Fruit fly (Drosophila melanogaster) whole organism, embryonic: Measurements from ENCODE around the gene CG13138.
A peak's percentile ranks its signal among the peaks of the same experiment; 100 is the strongest.

Experiments
- Ada2b ChIP-seq: fragments of 200-800 bp; sonication (Bioruptor generic); IDR thresholded peaks from 2 replicates; pipeline ENCODE4 v1.3.6; 2022; ENCODE audit warnings: missing biosample characterization, missing genetic modification characterization
- CG10274 ChIP-seq: fragments of 200-800 bp; sonication (Bioruptor generic); optimal IDR thresholded peaks from 3 replicates; lab custom pipeline; 2017; ENCODE audit warnings: missing biosample characterization, mild to moderate bottlenecking, missing genetic modification characterization
- CG12071 ChIP-seq: fragments of 200-800 bp; sonication (Bioruptor generic); optimal IDR thresholded peaks from 3 replicates; lab custom pipeline; 2018; ENCODE audit warnings: missing biosample characterization, mild to moderate bottlenecking, missing genetic modification characterization
- CG1233 ChIP-seq: fragments of 200-800 bp; sonication (Bioruptor generic); optimal IDR thresholded peaks from 4 replicates; lab custom pipeline; 2018; ENCODE audit warnings: missing biosample characterization, mild to moderate bottlenecking, missing genetic modification characterization
- CG12769 ChIP-seq: fragments of 200-800 bp; sonication (Bioruptor generic); optimal IDR thresholded peaks from 2 replicates; lab custom pipeline; 2019; ENCODE audit warnings: missing biosample characterization, mild to moderate bottlenecking, missing genetic modification characterization, moderate library complexity
- CG13287 ChIP-seq: fragments of 200-800 bp; sonication (Bioruptor generic); IDR thresholded peaks from 2 replicates; pipeline ENCODE4 v1.3.6; 2022; ENCODE audit warnings: missing biosample characterization, missing genetic modification characterization; ENCODE audit not compliant: partially characterized antibody
- CG14050 ChIP-seq: fragments of 200-800 bp; sonication (Bioruptor generic); IDR thresholded peaks from 3 replicates; pipeline ENCODE4 v1.3.6; 2022; ENCODE audit warnings: missing biosample characterization, missing genetic modification characterization
- CG14441 ChIP-seq: fragments of 200-800 bp; sonication (Bioruptor generic); IDR thresholded peaks from 2 replicates; pipeline ENCODE4 v1.3.6; 2022; ENCODE audit warnings: missing biosample characterization, missing genetic modification characterization
- CG17912 ChIP-seq: fragments of 200-800 bp; sonication (Bioruptor generic); optimal IDR thresholded peaks from 2 replicates; lab custom pipeline; 2018; ENCODE audit warnings: missing biosample characterization, mild to moderate bottlenecking, missing genetic modification characterization
- CG2678 ChIP-seq: fragments of 200-800 bp; sonication (Bioruptor generic); optimal IDR thresholded peaks from 3 replicates; lab custom pipeline; 2019; ENCODE audit warnings: missing biosample characterization, mild to moderate bottlenecking, missing genetic modification characterization, moderate library complexity
- CG2712 ChIP-seq: fragments of 200-800 bp; optimal IDR thresholded peaks from 3 replicates; lab custom pipeline; 2019; ENCODE audit warnings: missing biosample characterization, mild to moderate bottlenecking, missing genetic modification characterization, moderate library complexity
- CG30020 ChIP-seq: fragments of 200-800 bp; optimal IDR thresholded peaks from 2 replicates; lab custom pipeline; 2019; ENCODE audit warnings: missing biosample characterization, mild to moderate bottlenecking, missing genetic modification characterization, moderate library complexity
- CG3163 ChIP-seq: fragments of 200-800 bp; sonication (Bioruptor generic); optimal IDR thresholded peaks from 3 replicates; lab custom pipeline; 2016; ENCODE audit warnings: missing biosample characterization, missing genetic modification characterization
- CG32532 ChIP-seq: fragments of 200-800 bp; sonication (Bioruptor generic); IDR thresholded peaks from 2 replicates; pipeline ENCODE4 v1.3.6; 2022; ENCODE audit warnings: missing biosample characterization, missing genetic modification characterization
- CG5180 ChIP-seq: fragments of 200-800 bp; sonication (Bioruptor generic); optimal IDR thresholded peaks from 3 replicates; lab custom pipeline; 2017; ENCODE audit warnings: missing biosample characterization, missing genetic modification characterization, mild to moderate bottlenecking, moderate library complexity, missing genetic modification reagents
- CG5953 ChIP-seq: fragments of 200-800 bp; sonication (Bioruptor generic); IDR thresholded peaks from 2 replicates; pipeline ENCODE4 v1.3.6; 2022; ENCODE audit warnings: missing biosample characterization, missing genetic modification characterization
- CG6689 ChIP-seq: fragments of 200-800 bp; sonication (Bioruptor generic); IDR thresholded peaks from 2 replicates; pipeline ENCODE4 v1.3.6; 2022; ENCODE audit warnings: missing biosample characterization, missing genetic modification characterization
- CG6791 ChIP-seq: fragments of 200-800 bp; sonication (Bioruptor generic); IDR thresholded peaks from 3 replicates; pipeline ENCODE4 v1.3.6; 2022; ENCODE audit warnings: missing biosample characterization, missing genetic modification characterization; ENCODE audit not compliant: partially characterized antibody
- CG6813 ChIP-seq: fragments of 200-800 bp; sonication (Bioruptor generic); optimal IDR thresholded peaks from 2 replicates; lab custom pipeline; 2017; ENCODE audit warnings: missing biosample characterization, missing genetic modification characterization, mild to moderate bottlenecking, moderate library complexity, missing genetic modification reagents
- CG7372 ChIP-seq: fragments of 200-800 bp; sonication (Bioruptor generic); IDR thresholded peaks from 2 replicates; pipeline ENCODE4 v1.3.6; 2022; ENCODE audit warnings: missing biosample characterization, missing genetic modification characterization
- CG7786 ChIP-seq: fragments of 200-800 bp; sonication (Bioruptor generic); optimal IDR thresholded peaks from 2 replicates; lab custom pipeline; 2016; ENCODE audit warnings: missing biosample characterization, missing genetic modification characterization
- CG8089 ChIP-seq: fragments of 200-800 bp; sonication (Bioruptor generic); optimal IDR thresholded peaks from 3 replicates; lab custom pipeline; 2016; ENCODE audit warnings: missing biosample characterization, missing genetic modification characterization
- CG8281 ChIP-seq: fragments of 200-800 bp; sonication (Bioruptor generic); optimal IDR thresholded peaks from 2 replicates; lab custom pipeline; 2018; ENCODE audit warnings: missing biosample characterization, mild to moderate bottlenecking, missing genetic modification characterization, moderate library complexity
- CG8388 ChIP-seq: fragments of 200-800 bp; sonication (Bioruptor generic); optimal IDR thresholded peaks from 2 replicates; lab custom pipeline; 2019; ENCODE audit warnings: missing biosample characterization, mild to moderate bottlenecking, missing genetic modification characterization, moderate library complexity
- CG8924 ChIP-seq: fragments of 200-800 bp; optimal IDR thresholded peaks from 3 replicates; lab custom pipeline; 2019; ENCODE audit warnings: missing biosample characterization, mild to moderate bottlenecking, missing genetic modification characterization, moderate library complexity
- CG9817 ChIP-seq: fragments of 200-800 bp; sonication (Bioruptor generic); optimal IDR thresholded peaks from 2 replicates; lab custom pipeline; 2018; ENCODE audit warnings: missing biosample characterization, mild to moderate bottlenecking, missing genetic modification characterization, moderate library complexity
- Camta ChIP-seq: fragments of 200-800 bp; sonication (Bioruptor generic); optimal IDR thresholded peaks from 2 replicates; lab custom pipeline; 2016; ENCODE audit warnings: missing biosample characterization, missing genetic modification characterization
- Chrac-16 ChIP-seq: fragments of 200-800 bp; sonication (Bioruptor generic); optimal IDR thresholded peaks from 3 replicates; lab custom pipeline; 2016; ENCODE audit warnings: missing biosample characterization, missing genetic modification characterization
- CkIIα-i1 ChIP-seq: fragments of 200-800 bp; sonication (Bioruptor generic); IDR thresholded peaks from 2 replicates; pipeline ENCODE4 v1.3.6; 2022; ENCODE audit warnings: missing biosample characterization, missing genetic modification characterization
- Dad ChIP-seq: fragments of 200-800 bp; sonication (Bioruptor generic); optimal IDR thresholded peaks from 3 replicates; lab custom pipeline; 2016; ENCODE audit warnings: missing biosample characterization, missing genetic modification characterization
- Dp ChIP-seq: fragments of 200-800 bp; sonication (Bioruptor generic); optimal IDR thresholded peaks from 2 replicates; lab custom pipeline; 2018; ENCODE audit warnings: missing biosample characterization, mild to moderate bottlenecking, missing genetic modification characterization, moderate library complexity
- Dref ChIP-seq: fragments of 200-800 bp; sonication (Bioruptor generic); IDR thresholded peaks from 2 replicates; pipeline ENCODE4 v1.3.6; 2022; ENCODE audit warnings: missing biosample characterization, missing genetic modification characterization
- Hr39 ChIP-seq: fragments of >200 bp; optimal IDR thresholded peaks from 2 replicates; lab custom pipeline; 2017
- Nf-YA ChIP-seq: fragments of 200-800 bp; sonication (Bioruptor generic); IDR thresholded peaks from 2 replicates; pipeline ENCODE4 v1.3.6; 2022; ENCODE audit warnings: missing biosample characterization, missing genetic modification characterization
- ase ChIP-seq: fragments of 200-800 bp; sonication (Bioruptor generic); IDR thresholded peaks from 3 replicates; pipeline ENCODE4 v1.3.6; 2022; ENCODE audit warnings: missing biosample characterization, missing genetic modification characterization
- az2 ChIP-seq: fragments of 200-800 bp; sonication (Bioruptor generic); optimal IDR thresholded peaks from 3 replicates; lab custom pipeline; 2016; ENCODE audit warnings: missing biosample characterization, missing genetic modification characterization
- br ChIP-seq: fragments of >200 bp; optimal IDR thresholded peaks from 2 replicates; lab custom pipeline; 2017
- corto ChIP-seq: fragments of 200-800 bp; sonication (Bioruptor generic); optimal IDR thresholded peaks from 2 replicates; lab custom pipeline; 2016; ENCODE audit warnings: missing biosample characterization, mild to moderate bottlenecking, missing genetic modification characterization, moderate library complexity
- crol ChIP-seq: fragments of 200-800 bp; sonication (Bioruptor generic); IDR thresholded peaks from 2 replicates; pipeline ENCODE4 v1.3.6; 2022; ENCODE audit warnings: missing biosample characterization, missing genetic modification characterization
- disco-r ChIP-seq: fragments of 200-800 bp; sonication (Bioruptor generic); optimal IDR thresholded peaks from 2 replicates; lab custom pipeline; 2016; ENCODE audit warnings: missing biosample characterization, missing genetic modification characterization
- gce ChIP-seq: fragments of 200-800 bp; sonication (Bioruptor generic); IDR thresholded peaks from 3 replicates; pipeline ENCODE4 v1.3.6; 2022; ENCODE audit warnings: missing biosample characterization, missing genetic modification characterization
- kni ChIP-seq: fragments of 200-800 bp; sonication (Bioruptor generic); optimal IDR thresholded peaks from 3 replicates; lab custom pipeline; 2017; ENCODE audit warnings: mild to moderate bottlenecking, missing biosample characterization, missing genetic modification reagents, missing genetic modification characterization
- maf-S ChIP-seq: fragments of 200-800 bp; sonication (Bioruptor generic); optimal IDR thresholded peaks from 2 replicates; lab custom pipeline; 2016; ENCODE audit warnings: missing biosample characterization, missing genetic modification characterization
- mirr ChIP-seq: fragments of 200-800 bp; sonication (Bioruptor generic); optimal IDR thresholded peaks from 3 replicates; lab custom pipeline; 2018; ENCODE audit warnings: missing biosample characterization, mild to moderate bottlenecking, missing genetic modification characterization
- mld ChIP-seq: fragments of 200-800 bp; sonication (Bioruptor generic); IDR thresholded peaks from 3 replicates; pipeline ENCODE4 v1.3.6; 2022; ENCODE audit warnings: missing biosample characterization, missing genetic modification characterization; ENCODE audit not compliant: partially characterized antibody
- psq ChIP-seq: fragments of 200-800 bp; sonication (Bioruptor generic); optimal IDR thresholded peaks from 2 replicates; lab custom pipeline; 2017; ENCODE audit warnings: missing biosample characterization, missing genetic modification characterization
- row ChIP-seq: fragments of 200-800 bp; sonication (Bioruptor generic); IDR thresholded peaks from 3 replicates; pipeline ENCODE4 v1.3.6; 2022; ENCODE audit warnings: missing biosample characterization, missing genetic modification characterization
- seq ChIP-seq: fragments of 200-800 bp; sonication (Bioruptor generic); IDR thresholded peaks from 2 replicates; pipeline ENCODE4 v1.3.6; 2022; ENCODE audit warnings: missing biosample characterization, missing genetic modification characterization
- sima ChIP-seq: fragments of 200-800 bp; sonication (Bioruptor generic); optimal IDR thresholded peaks from 2 replicates; lab custom pipeline; 2016; ENCODE audit warnings: missing biosample characterization, missing genetic modification characterization
- vfl ChIP-seq: fragments of 200-800 bp; sonication (Bioruptor generic); optimal IDR thresholded peaks from 2 replicates; lab custom pipeline; 2016; ENCODE audit warnings: missing biosample characterization, missing genetic modification characterization
- wdn ChIP-seq: fragments of 200-800 bp; sonication (Bioruptor generic); IDR thresholded peaks from 2 replicates; pipeline ENCODE4 v1.3.6; 2022; ENCODE audit warnings: missing biosample characterization, missing genetic modification characterization
- zen ChIP-seq: fragments of 200-800 bp; sonication (Bioruptor generic); optimal IDR thresholded peaks from 3 replicates; lab custom pipeline; 2018; ENCODE audit warnings: missing biosample characterization, mild to moderate bottlenecking, missing genetic modification characterization, moderate library complexity

Gene CG13138

DNA sequence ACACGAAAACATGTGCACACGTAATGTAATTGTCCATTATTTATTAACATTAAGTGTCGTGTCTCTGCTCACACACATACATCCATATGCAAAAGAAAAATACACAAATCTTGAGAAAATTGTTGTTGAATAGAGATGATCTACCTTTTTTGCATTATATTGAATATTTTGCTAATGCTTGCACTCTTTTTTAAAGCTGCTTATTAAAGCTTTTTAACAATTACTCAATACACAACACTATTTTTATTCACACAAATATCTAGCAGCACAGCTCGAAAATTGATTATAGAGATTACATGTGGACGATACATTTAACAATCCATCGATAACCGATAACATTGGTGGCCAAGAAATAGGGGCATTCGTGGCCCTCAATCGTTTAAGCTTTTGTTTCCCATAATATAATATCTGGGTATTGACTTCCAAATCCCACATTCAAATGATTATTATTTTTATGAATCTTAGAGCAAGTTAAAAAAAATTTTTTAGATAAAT is 9.7 kb downstream of the CG13138 start, which contains the start of gene Ufd4 (continued):
- TF ChIP-seq CG12769 (tag; lab: Kevin White, UChicago) (no peak), CG7786 (GFP tag; lab: Kevin White, UChicago) (peak; percentile 23), Ada2b (peak; percentile 65), CG2678 (no peak), CG5180 (GFP tag; lab: Kevin White, UChicago) (no peak), az2 (GFP tag; lab: Kevin White, UChicago) (peak; percentile 72), gce (GFP tag; lab: Robert Waterston, UW) (no peak), CG6813 (GFP tag; lab: Kevin White, UChicago) (no peak), mld (GFP tag; lab: Robert Waterston, UW) (no peak), CG6791 (GFP tag; lab: Robert Waterston, UW) (no peak), disco-r (GFP tag; lab: Kevin White, UChicago) (no peak), CG5953 (GFP tag; lab: Robert Waterston, UW) (no peak), corto (GFP tag; lab: Kevin White, UChicago) (peak; percentile 18), CG8281 (tag; lab: Kevin White, UChicago) (no peak), CG7372 (GFP tag; lab: Robert Waterston, UW) (no peak), zen (tag; lab: Kevin White, UChicago) (no peak), CG30020 (peak; percentile 95), br (lab: Kevin White, UChicago) (no peak), CG6689 (GFP tag; lab: Robert Waterston, UW) (peak; percentile 75; the same call in 1 of the 2 replicates), CG3163 (peak; percentile 34), CG32532 (GFP tag; lab: Robert Waterston, UW) (no peak; the same call in 1 of the 2 replicates), crol (no peak), CG2712 (tag; lab: Kevin White, UChicago) (peak; percentile 86), CG8924 (tag; lab: Kevin White, UChicago) (peak; percentile 65), CG17912 (GFP tag; lab: Kevin White, UChicago) (no peak), sima (GFP tag; lab: Kevin White, UChicago) (no peak), Hr39 (lab: Kevin White, UChicago) (no peak), CG9817 (tag; lab: Kevin White, UChicago) (no peak), CG14050 (GFP tag; lab: Robert Waterston, UW) (no peak; the same call in 1 of the 3 replicates), Dref (GFP tag; lab: Robert Waterston, UW) (peak; percentile 81), CG1233 (GFP tag; lab: Kevin White, UChicago) (peak; percentile 46), Nf-YA (GFP tag; lab: Robert Waterston, UW) (peak; percentile 44; the same call in 1 of the 2 replicates), wdn (0 out of 2 replicates have a peak, but pooled peaks have one; percentile 41), CG10274 (GFP tag; lab: Kevin White, UChicago) (no peak), maf-S (peak; percentile 54), CG12071 (no peak), Chrac-16 (GFP tag; lab: Kevin White, UChicago) (peak; percentile 55), ase (GFP tag; lab: Robert Waterston, UW) (no peak), CG13287 (peak; percentile 60; the same call in 1 of the 2 replicates), CG14441 (GFP tag; lab: Robert Waterston, UW) (no peak; the same call in 1 of the 2 replicates), CkIIα-i1 (GFP tag; lab: Robert Waterston, UW) (no peak), row (GFP tag; lab: Robert Waterston, UW) (peak; percentile 81), seq (GFP tag; lab: Robert Waterston, UW) (no peak), Dp (GFP tag; lab: Kevin White, UChicago) (peak; percentile 16), psq (GFP tag; lab: Kevin White, UChicago) (no peak), Dad (peak; percentile 54), CG8388 (peak; percentile 49), CG8089 (GFP tag; lab: Kevin White, UChicago) (peak; percentile 14), Camta (GFP tag; lab: Kevin White, UChicago) (peak; percentile 68), kni (GFP tag; lab: Kevin White, UChicago) (no peak), mirr (no peak), vfl (peak; percentile 46)
